Worm (Caenorhabditis elegans) whole organism, mixed stage, embryonic: ENCODE data around the gene bbs-8.

Experiments
- bed-3 ChIP-seq: fragments of 200-800 bp; sonication (Bioruptor generic); optimal IDR thresholded peaks from 3 replicates; lab custom pipeline; 2018; ENCODE audit warnings: mild to moderate bottlenecking, missing genetic modification characterization, moderate library complexity, missing compliant biosample characterization
- drap-1 ChIP-seq: fragments of 200-800 bp; sonication (Bioruptor generic); optimal IDR thresholded peaks from 3 replicates; lab custom pipeline; 2018; ENCODE audit warnings: mild to moderate bottlenecking, missing genetic modification characterization, missing compliant biosample characterization
- hlh-1 ChIP-seq: fragments of 150-350 bp; optimal IDR thresholded peaks from 2 replicates; lab custom pipeline; 2014; ENCODE audit warnings: missing biosample characterization, missing genetic modification reagents, missing genetic modification characterization
- lin-13 ChIP-seq: fragments of 150-350 bp; optimal IDR thresholded peaks from 2 replicates; lab custom pipeline; 2014; ENCODE audit warnings: missing biosample characterization, missing genetic modification characterization
- lsy-2 ChIP-seq: fragments of 150-350 bp; optimal IDR thresholded peaks from 2 replicates; lab custom pipeline; 2014; ENCODE audit warnings: missing biosample characterization, missing genetic modification characterization
- mab-5 ChIP-seq: fragments of 150-350 bp; optimal IDR thresholded peaks from 2 replicates; lab custom pipeline; 2014; ENCODE audit warnings: missing biosample characterization, missing genetic modification characterization
- mep-1 ChIP-seq: fragments of 150-350 bp; optimal IDR thresholded peaks from 2 replicates; lab custom pipeline; 2017; ENCODE audit warnings: missing biosample characterization, missing genetic modification reagents, missing genetic modification characterization, inconsistent platforms
- nhr-237 ChIP-seq: fragments of 150-350 bp; optimal IDR thresholded peaks from 2 replicates; lab custom pipeline; 2014; ENCODE audit warnings: missing biosample characterization, missing genetic modification characterization
- nhr-28 ChIP-seq: fragments of 150-350 bp; optimal IDR thresholded peaks from 2 replicates; lab custom pipeline; 2014; ENCODE audit warnings: missing biosample characterization, missing genetic modification characterization
- nhr-76 ChIP-seq: sonication (generic microtip); optimal IDR thresholded peaks from 2 replicates; lab custom pipeline; 2017; ENCODE audit warnings: missing biosample characterization, missing genetic modification characterization
- pha-4 ChIP-seq: fragments of 150-350 bp; optimal IDR thresholded peaks from 2 replicates; lab custom pipeline; 2018; ENCODE audit warnings: missing biosample characterization, missing genetic modification reagents, missing genetic modification characterization
- unc-120 ChIP-seq: sonication (generic microtip); optimal IDR thresholded peaks from 2 replicates; lab custom pipeline; 2017; ENCODE audit warnings: missing genetic modification characterization, missing compliant biosample characterization; ENCODE audit not compliant: poor library complexity, severe bottlenecking
- unc-62 ChIP-seq: fragments of 150-350 bp; optimal IDR thresholded peaks from 2 replicates; lab custom pipeline; 2014; ENCODE audit warnings: missing biosample characterization, missing genetic modification reagents, missing genetic modification characterization
- ztf-11 ChIP-seq: fragments of 150-350 bp; optimal IDR thresholded peaks from 2 replicates; lab custom pipeline; 2014; ENCODE audit warnings: missing biosample characterization, missing genetic modification characterization

DNA sequence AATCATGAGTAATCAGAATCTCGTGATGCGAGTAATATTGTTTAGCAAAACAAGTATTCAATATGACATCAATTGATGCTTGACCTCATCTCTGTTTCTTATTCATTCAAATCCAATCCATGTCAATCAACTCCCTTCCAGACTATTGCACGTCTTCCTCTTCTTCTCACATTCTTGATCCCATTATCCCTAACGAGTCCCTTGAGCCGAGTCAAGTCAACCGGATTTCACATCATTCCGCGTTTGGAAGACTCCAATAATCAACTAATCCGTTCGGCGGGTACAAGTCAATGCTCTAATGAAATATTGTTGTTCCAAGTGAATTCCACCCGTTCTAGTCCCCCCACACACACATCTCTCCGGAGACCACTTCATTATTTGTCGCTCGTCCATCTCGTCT is 38.6 kb downstream of the bbs-8 start:
- TF ChIP-seq unc-62 (GFP tag; lab: Kevin White, UChicago) (no peak), nhr-76 (tag; lab: Kevin White, UChicago) (no peak), nhr-28 (tag; lab: Kevin White, UChicago) (no peak), nhr-237 (tag; lab: Kevin White, UChicago) (no peak), lin-13 (no peak), pha-4 (tag; lab: Kevin White, UChicago) (no peak), mab-5 (no peak), unc-120 (tag; lab: Kevin White, UChicago) (no peak), ztf-11 (tag; lab: Kevin White, UChicago) (no peak), mep-1 (tag; lab: Kevin White, UChicago) (no peak), hlh-1 (tag; lab: Kevin White, UChicago) (no peak), drap-1 (GFP tag; lab: Kevin White, UChicago) (no peak), lsy-2 (no peak), bed-3 (GFP tag; lab: Kevin White, UChicago) (no peak)
